Fruit fly (Drosophila melanogaster) whole organism, wandering third instar larva: ENCODE data around the gene CG9215.

Experiments used
- Abd-B ChIP-seq: fragments of >200 bp; optimal IDR thresholded peaks from 2 replicates; lab custom pipeline; 2017; ENCODE audit warnings: missing biosample characterization, missing genetic modification characterization
- CG32264 ChIP-seq: fragments of 200-800 bp; sonication (Bioruptor generic); optimal IDR thresholded peaks from 2 replicates; lab custom pipeline; 2016; ENCODE audit warnings: missing biosample characterization, missing genetic modification characterization
- CG9705 ChIP-seq: fragments of 200-800 bp; sonication (Bioruptor generic); optimal IDR thresholded peaks from 2 replicates; lab custom pipeline; 2018; ENCODE audit warnings: missing biosample characterization, mild to moderate bottlenecking, missing genetic modification characterization
- CrebA ChIP-seq: fragments of 200-800 bp; sonication (Bioruptor generic); optimal IDR thresholded peaks from 2 replicates; lab custom pipeline; 2016; ENCODE audit warnings: missing biosample characterization, mild to moderate bottlenecking, missing genetic modification characterization, borderline replicate concordance
- Dfd ChIP-seq: fragments of >200 bp; optimal IDR thresholded peaks from 2 replicates; lab custom pipeline; 2017; ENCODE audit warnings: missing biosample characterization, missing genetic modification characterization
- Dif ChIP-seq: fragments of 200-275, 200-300 bp; sonication (Bioruptor generic); optimal IDR thresholded peaks from 2 replicates; lab custom pipeline; 2018; ENCODE audit warnings: missing biosample characterization, missing genetic modification characterization; ENCODE audit not compliant: partially characterized antibody
- GATAd ChIP-seq: sonication (Bioruptor generic); optimal IDR thresholded peaks from 2 replicates; lab custom pipeline; 2016; ENCODE audit warnings: missing biosample characterization, missing genetic modification characterization
- HLH106 ChIP-seq: fragments of 200-800 bp; optimal IDR thresholded peaks from 3 replicates; lab custom pipeline; 2019; ENCODE audit warnings: missing biosample characterization, mild to moderate bottlenecking, missing genetic modification characterization, moderate library complexity
- Hnf4 ChIP-seq: fragments of 200-800 bp; sonication (Bioruptor generic); optimal IDR thresholded peaks from 2 replicates; lab custom pipeline; 2016; ENCODE audit warnings: missing biosample characterization, mild to moderate bottlenecking, missing genetic modification characterization
- Hr78 ChIP-seq: fragments of >200 bp; optimal IDR thresholded peaks from 2 replicates; lab custom pipeline; 2017; ENCODE audit warnings: missing biosample characterization, missing genetic modification characterization
- Hr83 ChIP-seq: fragments of 200-300 bp; sonication (Bioruptor generic); optimal IDR thresholded peaks from 2 replicates; lab custom pipeline; 2016; ENCODE audit warnings: missing biosample characterization, mild to moderate bottlenecking, missing genetic modification characterization, moderate library complexity; ENCODE audit not compliant: poor library complexity, severe bottlenecking
- Jra ChIP-seq: sonication (Bioruptor generic); optimal IDR thresholded peaks from 2 replicates; lab custom pipeline; 2016; ENCODE audit warnings: missing biosample characterization, missing genetic modification characterization
- Mio ChIP-seq: sonication (Bioruptor generic); optimal IDR thresholded peaks from 2 replicates; lab custom pipeline; 2016; ENCODE audit warnings: missing biosample characterization, missing genetic modification characterization
- Myc ChIP-seq: fragments of >200 bp; optimal IDR thresholded peaks from 2 replicates; lab custom pipeline; 2017
- N ChIP-seq: fragments of >200 bp; optimal IDR thresholded peaks from 2 replicates; lab custom pipeline; 2018; ENCODE audit warnings: missing biosample characterization, missing external identifiers, missing genetic modification characterization
- OdsH ChIP-seq: fragments of 200-800 bp; sonication (Bioruptor generic); optimal IDR thresholded peaks from 2 replicates; lab custom pipeline; 2016; ENCODE audit warnings: missing biosample characterization, mild to moderate bottlenecking, missing genetic modification characterization
- Rel ChIP-seq, 2 experiments: fragments of 200-800 bp; sonication (Bioruptor generic) in 1 of 2; optimal IDR thresholded peaks; 2 replicates in 1 of 2; 3 replicates in 1 of 2; lab custom pipeline; 2016 to 2019; ENCODE audit warnings: mild to moderate bottlenecking in 2 of 2, missing biosample characterization in 2 of 2, missing genetic modification characterization in 2 of 2, moderate library complexity in 1 of 2
- Sp1 ChIP-seq: fragments of 200-800 bp; sonication (Bioruptor generic); optimal IDR thresholded peaks from 3 replicates; lab custom pipeline; 2019; ENCODE audit warnings: missing biosample characterization, mild to moderate bottlenecking, missing genetic modification characterization, moderate library complexity
- Vsx2 ChIP-seq: fragments of 200-300, 225-300 bp; sonication (Bioruptor generic); optimal IDR thresholded peaks from 2 replicates; lab custom pipeline; 2018; ENCODE audit warnings: missing biosample characterization, missing genetic modification characterization; ENCODE audit not compliant: partially characterized antibody
- br ChIP-seq: fragments of 200-800 bp; sonication (Bioruptor generic); optimal IDR thresholded peaks from 2 replicates; lab custom pipeline; 2016; ENCODE audit warnings: missing biosample characterization, missing genetic modification characterization
- brk ChIP-seq: fragments of 200-800 bp; sonication (Bioruptor generic); optimal IDR thresholded peaks from 2 replicates; lab custom pipeline; 2016; ENCODE audit warnings: missing biosample characterization, mild to moderate bottlenecking, missing genetic modification characterization
- dl ChIP-seq, 2 experiments: fragments of 175-275, 200-275 bp in 1 of 2; fragments of 200-275 bp in 1 of 2; sonication (Bioruptor generic); optimal IDR thresholded peaks; lab custom pipeline; 2018; ENCODE audit warnings: mild to moderate bottlenecking in 2 of 2, missing biosample characterization in 2 of 2, missing genetic modification characterization in 2 of 2, moderate library complexity in 2 of 2; ENCODE audit not compliant: partially characterized antibody in 2 of 2, insufficient read depth in 1 of 2
- dmrt93B ChIP-seq: fragments of 200-800 bp; sonication (Bioruptor generic); optimal IDR thresholded peaks from 2 replicates; lab custom pipeline; 2018; ENCODE audit warnings: missing biosample characterization, mild to moderate bottlenecking, missing genetic modification characterization
- dsf ChIP-seq: sonication (Bioruptor generic); optimal IDR thresholded peaks from 2 replicates; lab custom pipeline; 2016; ENCODE audit warnings: missing biosample characterization, missing genetic modification characterization, borderline replicate concordance
- ey ChIP-seq: fragments of 200-800 bp; sonication (Bioruptor generic); optimal IDR thresholded peaks from 2 replicates; lab custom pipeline; 2016; ENCODE audit warnings: missing biosample characterization, missing genetic modification characterization
- foxo ChIP-seq, 2 experiments: fragments of 200-800 bp; sonication (Bioruptor generic); optimal IDR thresholded peaks; 2 replicates in 1 of 2; 3 replicates in 1 of 2; lab custom pipeline; 2016 to 2017; ENCODE audit warnings: missing biosample characterization in 2 of 2, missing genetic modification characterization in 2 of 2
- fru ChIP-seq: fragments of 200-800 bp; sonication (Bioruptor generic); optimal IDR thresholded peaks from 3 replicates; lab custom pipeline; 2016; ENCODE audit warnings: missing biosample characterization, mild to moderate bottlenecking, missing genetic modification characterization
- h ChIP-seq: fragments of 200-800 bp; sonication (Bioruptor generic); optimal IDR thresholded peaks from 3 replicates; lab custom pipeline; 2016; ENCODE audit warnings: missing biosample characterization, mild to moderate bottlenecking, missing genetic modification characterization
- jim ChIP-seq: fragments of 175-275, 200-325 bp; sonication (Bioruptor generic); optimal IDR thresholded peaks from 2 replicates; lab custom pipeline; 2016; ENCODE audit warnings: missing biosample characterization, mild to moderate bottlenecking, missing genetic modification characterization
- lola ChIP-seq: fragments of >200 bp; optimal IDR thresholded peaks from 2 replicates; lab custom pipeline; 2017; ENCODE audit warnings: missing biosample characterization, missing genetic modification characterization
- pan ChIP-seq: fragments of >200 bp; optimal IDR thresholded peaks from 2 replicates; lab custom pipeline; 2017
- psq ChIP-seq: fragments of 200-800 bp; sonication (Bioruptor generic); optimal IDR thresholded peaks from 3 replicates; lab custom pipeline; 2017; ENCODE audit warnings: missing biosample characterization, mild to moderate bottlenecking, missing genetic modification characterization, moderate library complexity
- rgr ChIP-seq: fragments of 200-800 bp; sonication (Bioruptor generic); optimal IDR thresholded peaks from 3 replicates; lab custom pipeline; 2016; ENCODE audit warnings: missing biosample characterization, mild to moderate bottlenecking, missing genetic modification characterization
- sage ChIP-seq: fragments of 200-800 bp; sonication (Bioruptor generic); optimal IDR thresholded peaks from 2 replicates; lab custom pipeline; 2016; ENCODE audit warnings: missing biosample characterization, mild to moderate bottlenecking, missing genetic modification characterization
- sv ChIP-seq: fragments of 200-800 bp; sonication (Bioruptor generic); optimal IDR thresholded peaks from 3 replicates; lab custom pipeline; 2016; ENCODE audit warnings: missing biosample characterization, missing genetic modification characterization
- tai ChIP-seq: sonication (Bioruptor generic); optimal IDR thresholded peaks from 2 replicates; lab custom pipeline; 2016; ENCODE audit warnings: missing biosample characterization, missing genetic modification characterization
- usp ChIP-seq: fragments of >200 bp; optimal IDR thresholded peaks from 2 replicates; lab custom pipeline; 2017; ENCODE audit warnings: missing biosample characterization, missing genetic modification characterization
- woc ChIP-seq: sonication (Bioruptor generic); optimal IDR thresholded peaks from 2 replicates; lab custom pipeline; 2016; ENCODE audit warnings: missing biosample characterization, mild to moderate bottlenecking, missing genetic modification characterization

CG9215 gene

DNA sequence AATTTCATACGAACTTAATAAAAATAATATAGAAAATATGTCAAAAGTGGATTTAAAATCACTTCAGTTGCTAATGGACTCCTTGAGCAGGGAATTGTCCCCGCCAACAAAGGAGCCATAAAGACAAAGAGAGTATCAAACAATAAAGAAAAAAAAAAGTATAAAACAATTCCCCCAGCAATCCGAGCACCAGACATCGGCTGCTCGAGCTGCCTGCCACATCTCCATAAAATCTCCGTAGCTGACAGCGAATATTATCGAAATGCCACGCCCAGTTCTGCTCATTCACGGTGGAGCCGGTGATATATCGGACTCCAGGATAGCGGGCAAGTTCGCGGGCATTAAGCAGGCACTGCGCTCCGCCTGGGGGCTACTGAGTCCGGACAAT lies 13.7 kb downstream of the CG9215 start, which contains the start of gene CG7860:
TSS of gene CG7860 (plus strand) at position 11 of the 388 bp plus-strand sequence.
- TF ChIP-seq Jra (no peak), HLH106 (no peak), brk (GFP tag; lab: Kevin White, UChicago) (no peak), GATAd (no peak), Dfd (GFP tag; lab: Kevin White, UChicago) (no peak), OdsH (no peak), sv (GFP tag; lab: Kevin White, UChicago) (no peak), Myc (lab: Kevin White, UChicago) (no peak), Hr78 (no peak), usp (no peak), woc (GFP tag; lab: Kevin White, UChicago) (peak; percentile 1), ey (no peak), Sp1 (GFP tag; lab: Kevin White, UChicago) (peak; percentile 7), Vsx2 (GFP tag; lab: Kevin White, UChicago) (no peak), lola (GFP tag; lab: Kevin White, UChicago) (no peak), Hr83 (no peak), tai (GFP tag; lab: Kevin White, UChicago) (no peak), sage (GFP tag; lab: Kevin White, UChicago) (no peak), Dif (GFP tag; lab: Kevin White, UChicago) (peak; percentile 47)

- TF ChIP-seq sage (GFP tag; lab: Kevin White, UChicago) (no peak), Mio (no peak), usp (no peak), dmrt93B (peak; percentile 22), CG9705 (GFP tag; lab: Kevin White, UChicago) (no peak), Sp1 (GFP tag; lab: Kevin White, UChicago) (peak; percentile 37), GATAd (no peak), tai (GFP tag; lab: Kevin White, UChicago) (no peak), br (GFP tag; lab: Kevin White, UChicago) (no peak), jim (GFP tag; lab: Kevin White, UChicago) (no peak), lola (GFP tag; lab: Kevin White, UChicago) (no peak), brk (GFP tag; lab: Kevin White, UChicago) (no peak), HLH106 (peak; percentile 29), pan (lab: Kevin White, UChicago) (no peak), N (GFP tag; lab: Kevin White, UChicago) (no peak), Dif (GFP tag; lab: Kevin White, UChicago) (no peak), dl (GFP tag; optimal IDR thresholded peaks at IDR 0.05; lab: Kevin White, UChicago; ENCODE audit: insufficient read depth in 1 of 2, partially characterized antibody in 2 of 2) (no peak), CrebA (no peak), Vsx2 (GFP tag; lab: Kevin White, UChicago) (no peak), sv (GFP tag; lab: Kevin White, UChicago) (no peak), Hnf4 (GFP tag; lab: Kevin White, UChicago) (no peak), OdsH (no peak), Dfd (GFP tag; lab: Kevin White, UChicago) (no peak), CG32264 (GFP tag; lab: Kevin White, UChicago) (no peak), fru (GFP tag; lab: Kevin White, UChicago) (no peak), Hr78 (no peak), woc (GFP tag; lab: Kevin White, UChicago) (peak; percentile 6), rgr (no peak), ey (no peak), h (GFP tag; lab: Kevin White, UChicago) (peak; percentile 3), foxo (GFP tag; optimal IDR thresholded peaks at IDR 0.05; lab: Kevin White, UChicago) (no peak), psq (GFP tag; lab: Kevin White, UChicago) (peak; percentile 31), Hr83 (peak; percentile 54), Abd-B (GFP tag; lab: Kevin White, UChicago) (no peak), Jra (no peak), Myc (lab: Kevin White, UChicago) (no peak), Rel (GFP tag; optimal IDR thresholded peaks at IDR 0.05; lab: Kevin White, UChicago) (peak; percentile 18), Rel (tag; optimal IDR thresholded peaks at IDR 0.05; lab: Kevin White, UChicago) (peak; percentile 24), dsf (GFP tag; lab: Kevin White, UChicago) (no peak)
Observed at dm6 chrX:15568353-15568982, 14.2 kb downstream of the CG9215 start.
